Fruit fly (Drosophila melanogaster) whole organism, embryonic: ENCODE data around the gene His3.3B.

Source experiments
- BEAF-32 ChIP-seq: fragments of 200-800 bp; sonication (Bioruptor generic); optimal IDR thresholded peaks from 3 replicates; lab custom pipeline; 2017; ENCODE audit warnings: missing biosample characterization, missing genetic modification characterization, mild to moderate bottlenecking, moderate library complexity, missing genetic modification reagents
- Bgb ChIP-seq: fragments of 200-800 bp; sonication (Bioruptor generic); IDR thresholded peaks from 2 replicates; pipeline ENCODE4 v1.3.6; 2022; ENCODE audit warnings: missing biosample characterization, missing genetic modification characterization; ENCODE audit not compliant: partially characterized antibody
- Blimp-1 ChIP-seq: fragments of 200-800 bp; sonication (Bioruptor generic); optimal IDR thresholded peaks from 3 replicates; lab custom pipeline; 2018; ENCODE audit warnings: missing biosample characterization, missing genetic modification characterization, mild to moderate bottlenecking, moderate library complexity, missing genetic modification reagents
- BtbVII ChIP-seq: fragments of 200-800 bp; sonication (Bioruptor generic); optimal IDR thresholded peaks from 3 replicates; lab custom pipeline; 2017; ENCODE audit warnings: missing biosample characterization, mild to moderate bottlenecking, missing genetic modification characterization
- CG10543 ChIP-seq: fragments of 200-800 bp; sonication (Bioruptor generic); optimal IDR thresholded peaks from 3 replicates; lab custom pipeline; 2017; ENCODE audit warnings: missing biosample characterization, mild to moderate bottlenecking, missing genetic modification characterization, moderate library complexity
- CG15601 ChIP-seq: fragments of 200-800 bp; sonication (Bioruptor generic); optimal IDR thresholded peaks from 3 replicates; lab custom pipeline; 2019; ENCODE audit warnings: missing biosample characterization, mild to moderate bottlenecking, missing genetic modification characterization, moderate library complexity
- CG16863 ChIP-seq: fragments of 200-800 bp; sonication (Bioruptor generic); optimal IDR thresholded peaks from 3 replicates; lab custom pipeline; 2016; ENCODE audit warnings: missing biosample characterization, missing genetic modification characterization
- CG17568 ChIP-seq: fragments of 200-800 bp; sonication (Bioruptor generic); optimal IDR thresholded peaks from 2 replicates; lab custom pipeline; 2018; ENCODE audit warnings: missing biosample characterization, mild to moderate bottlenecking, missing genetic modification characterization, moderate library complexity
- CG2678 ChIP-seq: fragments of 200-800 bp; sonication (Bioruptor generic); optimal IDR thresholded peaks from 3 replicates; lab custom pipeline; 2019; ENCODE audit warnings: missing biosample characterization, mild to moderate bottlenecking, missing genetic modification characterization, moderate library complexity
- CG32767 ChIP-seq: fragments of 200-800 bp; sonication (Bioruptor generic); IDR thresholded peaks from 2 replicates; pipeline ENCODE4 v1.3.6; 2022; ENCODE audit warnings: missing biosample characterization, missing genetic modification characterization
- CG34376 ChIP-seq: fragments of 200-800 bp; sonication (Bioruptor generic); optimal IDR thresholded peaks from 2 replicates; lab custom pipeline; 2018; ENCODE audit warnings: missing biosample characterization, mild to moderate bottlenecking, missing genetic modification characterization
- CG34422 ChIP-seq: fragments of 200-800 bp; sonication (Bioruptor generic); IDR thresholded peaks from 3 replicates; pipeline ENCODE4 v1.3.6; 2022; ENCODE audit warnings: missing biosample characterization, missing genetic modification characterization
- CG4282 ChIP-seq: fragments of 200-800 bp; sonication (Bioruptor generic); optimal IDR thresholded peaks from 2 replicates; lab custom pipeline; 2016; ENCODE audit warnings: missing biosample characterization, missing genetic modification characterization
- CG43689 ChIP-seq: fragments of 200-800 bp; sonication (Bioruptor generic); IDR thresholded peaks from 2 replicates; pipeline ENCODE4 v1.3.6; 2022; ENCODE audit warnings: missing biosample characterization, missing genetic modification characterization
- CG4617 ChIP-seq: fragments of 200-800 bp; sonication (Bioruptor generic); optimal IDR thresholded peaks from 3 replicates; lab custom pipeline; 2016; ENCODE audit warnings: missing biosample characterization, missing genetic modification characterization, borderline replicate concordance
- CG4854 ChIP-seq: fragments of 200-800 bp; sonication (Bioruptor generic); optimal IDR thresholded peaks from 2 replicates; lab custom pipeline; 2016; ENCODE audit warnings: missing biosample characterization, missing genetic modification characterization, inconsistent platforms
- CG7928 ChIP-seq: fragments of 200-800 bp; sonication (Bioruptor generic); optimal IDR thresholded peaks from 2 replicates; lab custom pipeline; 2017; ENCODE audit warnings: missing biosample characterization, mild to moderate bottlenecking, missing genetic modification characterization
- CG8089 ChIP-seq: fragments of 200-800 bp; sonication (Bioruptor generic); optimal IDR thresholded peaks from 3 replicates; lab custom pipeline; 2016; ENCODE audit warnings: missing biosample characterization, missing genetic modification characterization
- CG8290 ChIP-seq, 3 experiments: fragments of 200-800 bp; sonication (Bioruptor generic); optimal IDR thresholded peaks; 2 replicates each; lab custom pipeline; 2016 to 2019; ENCODE audit warnings: missing biosample characterization in 3 of 3, missing genetic modification characterization in 3 of 3, mild to moderate bottlenecking in 2 of 3, moderate library complexity in 1 of 3
- CG8944 ChIP-seq: fragments of 200-800 bp; sonication (Bioruptor generic); optimal IDR thresholded peaks from 3 replicates; lab custom pipeline; 2016; ENCODE audit warnings: missing biosample characterization, missing genetic modification characterization
- CG9817 ChIP-seq: fragments of 200-800 bp; sonication (Bioruptor generic); optimal IDR thresholded peaks from 2 replicates; lab custom pipeline; 2018; ENCODE audit warnings: missing biosample characterization, mild to moderate bottlenecking, missing genetic modification characterization, moderate library complexity
- Deaf1 ChIP-seq: fragments of 200-800 bp; optimal IDR thresholded peaks from 3 replicates; lab custom pipeline; 2019; ENCODE audit warnings: missing biosample characterization, mild to moderate bottlenecking, missing genetic modification characterization, moderate library complexity
- Dfd ChIP-seq, 2 experiments: fragments of >200 bp; optimal IDR thresholded peaks; 2 replicates each; lab custom pipeline; 2017; ENCODE audit warnings: missing biosample characterization in 2 of 2, missing genetic modification characterization in 2 of 2
- E2f2 ChIP-seq: fragments of 200-800 bp; sonication (Bioruptor generic); IDR thresholded peaks from 2 replicates; pipeline ENCODE4 v1.3.6; 2022; ENCODE audit warnings: missing biosample characterization, missing genetic modification characterization
- Ets97D ChIP-seq: fragments of 200-800 bp; sonication (Bioruptor generic); optimal IDR thresholded peaks from 3 replicates; lab custom pipeline; 2016; ENCODE audit warnings: missing biosample characterization, missing genetic modification characterization
- Fer1 ChIP-seq: fragments of 200-800 bp; sonication (Bioruptor generic); optimal IDR thresholded peaks from 2 replicates; lab custom pipeline; 2017; ENCODE audit warnings: missing biosample characterization, mild to moderate bottlenecking, missing genetic modification characterization
- HLHmδ ChIP-seq: fragments of 200-800 bp; sonication (Bioruptor generic); optimal IDR thresholded peaks from 2 replicates; lab custom pipeline; 2018; ENCODE audit warnings: missing biosample characterization, mild to moderate bottlenecking, missing genetic modification characterization, moderate library complexity
- HmgZ ChIP-seq: fragments of 200-800 bp; sonication (Bioruptor generic); optimal IDR thresholded peaks from 2 replicates; lab custom pipeline; 2018; ENCODE audit warnings: missing biosample characterization, mild to moderate bottlenecking, missing genetic modification characterization
- MESR4 ChIP-seq: fragments of 200-800 bp; sonication (Bioruptor generic); optimal IDR thresholded peaks from 2 replicates; lab custom pipeline; 2018; ENCODE audit warnings: missing biosample characterization, mild to moderate bottlenecking, missing genetic modification characterization, moderate library complexity
- Six4 ChIP-seq: fragments of 200-800 bp; sonication (Bioruptor generic); optimal IDR thresholded peaks from 2 replicates; lab custom pipeline; 2016; ENCODE audit warnings: missing biosample characterization, missing genetic modification characterization
- Sry-δ ChIP-seq: fragments of 200-800 bp; sonication (Bioruptor generic); optimal IDR thresholded peaks from 2 replicates; lab custom pipeline; 2016; ENCODE audit warnings: missing biosample characterization, missing genetic modification characterization
- Usf ChIP-seq: fragments of 200-800 bp; sonication (Bioruptor generic); optimal IDR thresholded peaks from 2 replicates; lab custom pipeline; 2017; ENCODE audit warnings: missing genotype, missing biosample characterization, missing genetic modification characterization
- bbx ChIP-seq: fragments of 200-800 bp; sonication (Bioruptor generic); IDR thresholded peaks from 2 replicates; pipeline ENCODE4 v1.3.6; 2022; ENCODE audit warnings: missing biosample characterization, missing genetic modification characterization; ENCODE audit not compliant: partially characterized antibody
- bigmax ChIP-seq: fragments of 200-800 bp; sonication (Bioruptor generic); optimal IDR thresholded peaks from 2 replicates; lab custom pipeline; 2018; ENCODE audit warnings: missing biosample characterization, mild to moderate bottlenecking, missing genetic modification characterization
- insv ChIP-seq, 2 experiments: fragments of 200-800 bp; sonication (Bioruptor generic); optimal IDR thresholded peaks; 3 replicates each; lab custom pipeline; 2016 to 2018; ENCODE audit warnings: missing biosample characterization in 2 of 2, missing genetic modification characterization in 2 of 2
- kah ChIP-seq: fragments of 200-800 bp; sonication (Bioruptor generic); optimal IDR thresholded peaks from 2 replicates; lab custom pipeline; 2018; ENCODE audit warnings: missing biosample characterization, mild to moderate bottlenecking, missing genetic modification characterization
- knrl ChIP-seq: fragments of 200-800 bp; sonication (Bioruptor generic); IDR thresholded peaks from 3 replicates; pipeline ENCODE4 v1.3.6; 2022; ENCODE audit warnings: missing biosample characterization, missing genetic modification characterization; ENCODE audit not compliant: partially characterized antibody
- lbe ChIP-seq: fragments of 200-800 bp; sonication (Bioruptor generic); optimal IDR thresholded peaks from 2 replicates; lab custom pipeline; 2016; ENCODE audit warnings: missing biosample characterization, mild to moderate bottlenecking, missing genetic modification characterization
- lilli ChIP-seq: fragments of 200-800 bp; sonication (Bioruptor generic); optimal IDR thresholded peaks from 3 replicates; lab custom pipeline; 2016; ENCODE audit warnings: missing biosample characterization, missing genetic modification characterization
- maf-S ChIP-seq: fragments of 200-800 bp; sonication (Bioruptor generic); optimal IDR thresholded peaks from 2 replicates; lab custom pipeline; 2016; ENCODE audit warnings: missing biosample characterization, missing genetic modification characterization
- mirr ChIP-seq: fragments of 200-800 bp; sonication (Bioruptor generic); optimal IDR thresholded peaks from 3 replicates; lab custom pipeline; 2018; ENCODE audit warnings: missing biosample characterization, mild to moderate bottlenecking, missing genetic modification characterization
- pzg ChIP-seq: fragments of 200-800 bp; sonication (Bioruptor generic); optimal IDR thresholded peaks from 3 replicates; lab custom pipeline; 2018; ENCODE audit warnings: missing biosample characterization, mild to moderate bottlenecking, missing genetic modification characterization, moderate library complexity
- run ChIP-seq: fragments of 200-800 bp; sonication (Bioruptor generic); optimal IDR thresholded peaks from 3 replicates; lab custom pipeline; 2018; ENCODE audit warnings: missing biosample characterization, mild to moderate bottlenecking, missing genetic modification characterization
- seq ChIP-seq: fragments of 200-800 bp; sonication (Bioruptor generic); IDR thresholded peaks from 2 replicates; pipeline ENCODE4 v1.3.6; 2022; ENCODE audit warnings: missing biosample characterization, missing genetic modification characterization
- sna ChIP-seq: fragments of 200-800 bp; sonication (Bioruptor generic); IDR thresholded peaks from 2 replicates; pipeline ENCODE4 v1.3.6; 2022; ENCODE audit warnings: missing biosample characterization, missing genetic modification characterization; ENCODE audit not compliant: partially characterized antibody
- sug ChIP-seq: fragments of 200-800 bp; optimal IDR thresholded peaks from 2 replicates; lab custom pipeline; 2019; ENCODE audit warnings: missing biosample characterization, mild to moderate bottlenecking, missing genetic modification characterization, moderate library complexity
- tap ChIP-seq: fragments of 200-800 bp; optimal IDR thresholded peaks from 3 replicates; lab custom pipeline; 2019; ENCODE audit warnings: missing biosample characterization, mild to moderate bottlenecking, missing genetic modification characterization, moderate library complexity
- vvl ChIP-seq: fragments of 200-800 bp; sonication (Bioruptor generic); IDR thresholded peaks from 2 replicates; pipeline ENCODE4 v1.3.6; 2022; ENCODE audit warnings: missing biosample characterization, missing genetic modification characterization
- wek ChIP-seq: fragments of 200-800 bp; sonication (Bioruptor generic); optimal IDR thresholded peaks from 3 replicates; lab custom pipeline; 2018; ENCODE audit warnings: missing biosample characterization, mild to moderate bottlenecking, missing genetic modification characterization, moderate library complexity

The His3.3B gene

dm6 chrX:9156388-9156823 lies at the start of gene His3.3B (continued):
- TF ChIP-seq Dfd (GFP tag; optimal IDR thresholded peaks at IDR 0.05; lab: Kevin White, UChicago) (no peak), CG8089 (GFP tag; lab: Kevin White, UChicago) (no peak), wek (GFP tag; lab: Kevin White, UChicago) (peak; percentile 8), CG4854 (GFP tag; lab: Kevin White, UChicago) (peak; percentile 5), CG9817 (no peak), CG4282 (peak; percentile 33), CG4617 (GFP tag; lab: Kevin White, UChicago) (no peak), run (tag; lab: Kevin White, UChicago) (peak; percentile 28), Bgb (GFP tag; lab: Robert Waterston, UW) (peak; percentile 48; the same call in 1 of the 2 replicates), CG34422 (GFP tag; lab: Robert Waterston, UW) (peak; percentile 54; the same call in 1 of the 3 replicates), Sry-δ (GFP tag; lab: Kevin White, UChicago) (peak; percentile 90), vvl (GFP tag; lab: Robert Waterston, UW) (peak; percentile 27; the same call in 1 of the 2 replicates), insv (GFP tag; optimal IDR thresholded peaks at IDR 0.05; lab: Kevin White, UChicago) (peak in 1 of 2 experiments; percentile 34), BtbVII (GFP tag; lab: Kevin White, UChicago) (peak; percentile 7), HmgZ (tag; lab: Kevin White, UChicago) (peak; percentile 22), kah (GFP tag; lab: Kevin White, UChicago) (peak; percentile 12), Deaf1 (tag; lab: Kevin White, UChicago) (peak; percentile 39), CG8944 (GFP tag; lab: Kevin White, UChicago) (no peak), sug (tag; lab: Kevin White, UChicago) (no peak), mirr (peak; percentile 21), knrl (peak; percentile 13; the same call in 1 of the 3 replicates), pzg (GFP tag; lab: Kevin White, UChicago) (peak; percentile 74), lbe (GFP tag; lab: Kevin White, UChicago) (no peak), CG16863 (GFP tag; lab: Kevin White, UChicago) (peak; percentile 4), Blimp-1 (GFP tag; lab: Kevin White, UChicago) (no peak), BEAF-32 (GFP tag; lab: Kevin White, UChicago) (peak; percentile 60), CG15601 (tag; lab: Kevin White, UChicago) (peak; percentile 2), CG7928 (GFP tag; lab: Kevin White, UChicago) (peak; percentile 3), Usf (GFP tag; lab: Kevin White, UChicago) (no peak), HLHmδ (GFP tag; lab: Kevin White, UChicago) (no peak), MESR4 (peak; percentile 100), sna (GFP tag; lab: Robert Waterston, UW) (no peak), Ets97D (GFP tag; lab: Kevin White, UChicago) (peak; percentile 15), CG10543 (peak; percentile 18), CG32767 (GFP tag; lab: Robert Waterston, UW) (peak; percentile 35; the same call in 1 of the 2 replicates), tap (tag; lab: Kevin White, UChicago) (peak; percentile 2), CG2678 (tag; lab: Kevin White, UChicago) (peak; percentile 20), lilli (peak; percentile 22), CG43689 (GFP tag; lab: Robert Waterston, UW) (no peak), Fer1 (peak; percentile 70), maf-S (no peak), CG34376 (GFP tag; lab: Kevin White, UChicago) (peak; percentile 54), CG8290 (GFP tag; optimal IDR thresholded peaks at IDR 0.05; lab: Kevin White, UChicago) (no peak), CG8290 (tag; optimal IDR thresholded peaks at IDR 0.05; lab: Kevin White, UChicago) (peak in 1 of 2 experiments; percentile 48), bigmax (GFP tag; lab: Kevin White, UChicago) (peak; percentile 10), seq (GFP tag; lab: Robert Waterston, UW) (peak; percentile 11; the same call in 1 of the 2 replicates), Six4 (GFP tag; lab: Kevin White, UChicago) (no peak), CG17568 (GFP tag; lab: Kevin White, UChicago) (no peak), bbx (GFP tag; lab: Robert Waterston, UW) (peak; percentile 21; the same call in 1 of the 2 replicates), E2f2 (GFP tag; lab: Robert Waterston, UW) (peak; percentile 90)
